Worm (Caenorhabditis elegans) whole organism, L4 larva: ENCODE measurements around the gene ZC190.5.
"Not testable (repeated sequence)": the region's sequence is repeated elsewhere in the genome, so short reads cannot be mapped to it uniquely, and the experiment has no call there.

Source experiments
- F44E2.7 ChIP-seq: fragments of 200-800 bp; sonication (Bioruptor generic); IDR thresholded peaks from 2 replicates; pipeline ENCODE4 v2.1.2; 2022; ENCODE audit warnings: missing genetic modification characterization, missing compliant biosample characterization
- R02D3.7 ChIP-seq: fragments of 150-350 bp; sonication (generic microtip); optimal IDR thresholded peaks from 3 replicates; lab custom pipeline; 2014; ENCODE audit warnings: missing biosample characterization, missing genetic modification characterization
- T26A8.4 ChIP-seq: fragments of 200-800 bp; sonication (Bioruptor generic); IDR thresholded peaks from 2 replicates; pipeline ENCODE4 v1.3.6; 2022; ENCODE audit warnings: missing genetic modification characterization, missing compliant biosample characterization
- Y105C5A.15 ChIP-seq: fragments of 200-800 bp; sonication (Bioruptor generic); IDR thresholded peaks from 2 replicates; pipeline ENCODE4 v1.3.6; 2022; ENCODE audit warnings: missing genetic modification characterization, missing compliant biosample characterization
- Y75B8A.6 ChIP-seq: fragments of 200-800 bp; sonication (Bioruptor generic); IDR thresholded peaks from 2 replicates; pipeline ENCODE4 v1.3.6; 2022; ENCODE audit warnings: missing genetic modification reagents, missing genetic modification characterization, missing compliant biosample characterization
- aha-1 ChIP-seq: fragments of 150-350 bp; peaks from one replicate; lab custom pipeline; 2014; ENCODE audit warnings: missing biosample characterization, missing genetic modification characterization
- aly-2 ChIP-seq: sonication (generic microtip); optimal IDR thresholded peaks from 2 replicates; lab custom pipeline; 2018; ENCODE audit warnings: missing biosample characterization, missing genetic modification characterization
- attf-4 ChIP-seq: sonication (generic microtip); optimal IDR thresholded peaks from 3 replicates; lab custom pipeline; 2017; ENCODE audit warnings: missing biosample characterization, missing genetic modification characterization
- ces-1 ChIP-seq: fragments of 150-350 bp; sonication (generic microtip); optimal IDR thresholded peaks from 4 replicates; lab custom pipeline; 2014; ENCODE audit warnings: missing biosample characterization, missing genetic modification reagents, missing genetic modification characterization
- ctbp-1 ChIP-seq: fragments of 200-800 bp; sonication (Bioruptor generic); IDR thresholded peaks from 2 replicates; pipeline ENCODE4 v1.3.6; 2022; ENCODE audit warnings: missing genetic modification reagents, missing genetic modification characterization, missing compliant biosample characterization
- egl-43 ChIP-seq: fragments of 200-800 bp; sonication (Bioruptor generic); IDR thresholded peaks from 2 replicates; pipeline ENCODE4 v1.3.6; 2022; ENCODE audit warnings: missing genetic modification reagents, missing genetic modification characterization, missing compliant biosample characterization
- fkh-10 ChIP-seq: fragments of 150-350 bp; optimal IDR thresholded peaks from 2 replicates; lab custom pipeline; 2014; ENCODE audit warnings: missing biosample characterization, missing genetic modification reagents, missing genetic modification characterization
- fos-1 ChIP-seq: fragments of 150-350 bp; optimal IDR thresholded peaks from 2 replicates; lab custom pipeline; 2014; ENCODE audit warnings: missing biosample characterization, missing genetic modification characterization
- jun-1 ChIP-seq: fragments of 150-350 bp; optimal IDR thresholded peaks from 2 replicates; lab custom pipeline; 2014; ENCODE audit warnings: missing biosample characterization, missing genetic modification reagents, missing genetic modification characterization
- lin-29 ChIP-seq: fragments of 200-800 bp; sonication (Bioruptor generic); IDR thresholded peaks from 2 replicates; pipeline ENCODE4 v1.3.6; 2022; ENCODE audit warnings: missing genetic modification reagents, missing genetic modification characterization, missing compliant biosample characterization
- lin-38 ChIP-seq: fragments of 200-800 bp; sonication (Bioruptor generic); IDR thresholded peaks from 2 replicates; pipeline ENCODE4 v1.3.6; 2022; ENCODE audit warnings: missing genetic modification reagents, missing genetic modification characterization, missing compliant biosample characterization
- mep-1 ChIP-seq: fragments of 150-350 bp; sonication (generic microtip); optimal IDR thresholded peaks from 3 replicates; lab custom pipeline; 2014; ENCODE audit warnings: missing biosample characterization, missing genetic modification characterization
- nhr-10 ChIP-seq: fragments of 150-350 bp; optimal IDR thresholded peaks from 2 replicates; lab custom pipeline; 2014; ENCODE audit warnings: missing biosample characterization, missing genetic modification characterization
- nhr-11 ChIP-seq: fragments of 150-350 bp; optimal IDR thresholded peaks from 2 replicates; lab custom pipeline; 2014; ENCODE audit warnings: missing biosample characterization, missing genetic modification characterization
- nhr-25 ChIP-seq: sonication (generic microtip); optimal IDR thresholded peaks from 2 replicates; lab custom pipeline; 2017; ENCODE audit warnings: missing genetic modification characterization, mild to moderate bottlenecking, missing compliant biosample characterization, antibody characterized with exemption, moderate library complexity, borderline replicate concordance; ENCODE audit not compliant: insufficient read depth
- nhr-41 ChIP-seq: fragments of 200-800 bp; sonication (Bioruptor generic); IDR thresholded peaks from 2 replicates; pipeline ENCODE4 v1.3.6; 2022; ENCODE audit warnings: missing genetic modification reagents, missing genetic modification characterization, missing compliant biosample characterization
- nhr-42 ChIP-seq: fragments of 200-800 bp; sonication (Bioruptor generic); IDR thresholded peaks from 2 replicates; pipeline ENCODE4 v1.3.6; 2022; ENCODE audit warnings: missing genetic modification characterization, missing compliant biosample characterization
- nhr-77 ChIP-seq: fragments of 150-350 bp; optimal IDR thresholded peaks from 2 replicates; lab custom pipeline; 2014; ENCODE audit warnings: missing biosample characterization, missing genetic modification characterization
- pqm-1 ChIP-seq: sonication (generic microtip); optimal IDR thresholded peaks from 2 replicates; lab custom pipeline; 2017; ENCODE audit warnings: missing biosample characterization, missing genetic modification characterization
- tra-1 ChIP-seq: fragments of 200-800 bp; sonication (Bioruptor generic); IDR thresholded peaks from 2 replicates; pipeline ENCODE4 v1.3.6; 2022; ENCODE audit warnings: missing genetic modification reagents, missing genetic modification characterization, missing compliant biosample characterization
- unc-62 ChIP-seq, 3 experiments: fragments of 150-350 bp in 1 of 3; sonication (generic microtip); optimal IDR thresholded peaks in 2 of 3; peaks in 1 of 3; 1 replicate in 1 of 3; 2 replicates in 2 of 3; lab custom pipeline; 2014 to 2017; ENCODE audit warnings: missing biosample characterization in 3 of 3, missing genetic modification characterization in 3 of 3, missing genetic modification reagents in 3 of 3, missing genotype in 1 of 3
- zfp-2 ChIP-seq: sonication (generic microtip); optimal IDR thresholded peaks from 2 replicates; lab custom pipeline; 2016; ENCODE audit warnings: mild to moderate bottlenecking, missing genetic modification characterization, missing compliant biosample characterization
- ztf-11 ChIP-seq: fragments of 150-350 bp; optimal IDR thresholded peaks from 2 replicates; lab custom pipeline; 2014; ENCODE audit warnings: missing biosample characterization, missing genetic modification characterization

Gene ZC190.5

DNA sequence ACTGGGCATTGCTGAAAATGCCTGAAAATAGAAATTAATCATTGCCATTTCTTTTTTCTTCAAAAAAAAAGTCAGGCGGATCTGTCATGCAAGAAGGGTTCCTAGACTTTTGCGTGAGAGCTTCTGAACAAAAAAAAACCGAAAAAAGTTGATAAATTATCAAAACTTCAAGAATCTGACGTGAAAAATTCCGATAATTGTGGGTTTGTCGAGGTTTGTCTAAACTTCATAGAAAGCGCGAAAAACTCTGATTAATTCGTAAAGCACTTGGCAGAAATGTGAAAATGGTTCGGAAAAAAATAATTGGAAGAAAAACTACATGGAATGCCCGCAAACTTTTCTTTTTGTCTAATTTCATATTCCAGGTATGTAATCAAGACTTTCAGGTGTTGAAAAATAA, at the start of gene ZC190.5:
Gene ZC190.5 (minus strand): TSS at position 101 of the 400 bp plus-strand sequence.
- TF ChIP-seq zfp-2 (no peak), aha-1 (tag; lab: Kevin White, UChicago) (peak; percentile 37), nhr-42 (GFP tag; lab: Robert Waterston, UW) (no peak), aly-2 (tag; lab: Kevin White, UChicago) (no peak), fos-1 (tag; lab: Kevin White, UChicago) (no peak), nhr-41 (GFP tag; lab: Robert Waterston, UW) (no peak), lin-38 (no peak), lin-29 (GFP tag; lab: Robert Waterston, UW) (no peak)

DNA sequence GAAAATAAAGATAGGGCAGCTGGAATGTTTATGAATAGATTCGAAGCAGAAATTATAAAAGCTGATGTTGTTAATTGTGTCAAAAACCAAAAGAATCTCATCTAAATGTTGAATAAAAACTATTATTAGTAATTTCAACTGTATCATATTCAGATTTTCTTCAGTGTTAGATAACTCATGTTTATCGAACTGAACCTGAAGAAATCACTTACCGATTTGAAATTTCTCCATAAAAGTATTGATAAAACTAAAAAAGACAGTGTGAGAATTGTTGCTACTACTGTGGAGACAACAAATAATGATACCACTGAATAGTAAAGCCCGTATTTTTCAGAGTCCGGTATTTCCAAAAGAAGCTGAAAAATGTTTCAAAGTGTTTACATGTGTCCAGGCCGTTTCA, 48.8 kb upstream of the ZC190.5 start, which contains the start of gene ZC196.8:
Gene ZC196.8 (minus strand): TSS at position 101 of the 400 bp plus-strand sequence.
- not testable (repeated sequence) for TF ChIP-seq jun-1 (tag; lab: Kevin White, UChicago); nhr-25 (tag; lab: Kevin White, UChicago); Y75B8A.6 (GFP tag; lab: Robert Waterston, UW)

DNA sequence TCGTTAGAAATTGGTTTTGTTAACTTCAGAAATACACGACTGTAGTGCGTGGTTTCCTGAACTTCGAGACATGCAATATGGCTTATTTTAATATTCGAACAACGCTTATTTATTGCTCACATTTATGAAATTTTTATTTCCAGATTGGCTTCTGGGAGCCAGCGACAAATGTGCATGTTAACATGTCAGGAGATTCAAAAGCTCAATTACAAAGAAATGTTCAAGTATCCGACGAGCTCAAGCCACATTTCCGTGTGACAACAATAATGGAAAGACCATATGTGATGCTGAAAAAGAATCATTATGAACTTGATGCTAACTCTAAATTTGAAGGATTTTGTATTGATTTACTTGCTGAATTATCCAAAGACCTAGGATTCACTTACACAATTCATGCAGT, 45.0 kb upstream of the ZC190.5 start:
- TF ChIP-seq attf-4 (tag; lab: Kevin White, UChicago), result no peak
- peak in 1 of 2 experiments; percentile 97 for TF ChIP-seq unc-62 (GFP tag; optimal IDR thresholded peaks at IDR 0.05 in 1 of 2; lab: Kevin White, UChicago)
- no peak for TF ChIP-seq unc-62 (tag; optimal IDR thresholded peaks at IDR 0.05; lab: Kevin White, UChicago)

DNA sequence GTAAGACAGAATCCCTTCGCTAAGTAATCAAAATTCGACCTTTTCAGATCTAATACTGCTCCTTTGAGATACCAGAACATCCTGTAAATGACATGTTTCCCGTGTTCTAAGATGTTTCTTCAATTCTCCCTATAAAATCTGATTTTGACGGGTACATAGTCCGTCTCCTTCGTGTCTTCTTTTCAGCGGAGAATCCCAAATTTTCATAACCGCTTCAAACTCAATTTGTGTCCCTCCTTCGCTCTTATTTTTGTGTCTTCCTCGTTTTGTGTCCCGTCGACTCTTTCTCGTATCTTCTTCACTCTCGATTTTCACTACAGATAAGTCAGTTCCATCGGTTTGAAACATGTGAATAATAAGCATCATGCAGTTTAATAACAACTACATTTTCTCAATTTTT, 42.8 kb upstream of the ZC190.5 start, which contains the start of gene glr-5:
Gene glr-5 (plus strand): TSS at position 321 of the 400 bp plus-strand sequence.
- TF ChIP-seq ces-1 (GFP tag; lab: Kevin White, UChicago) (peak; percentile 84), lin-38 (no peak), egl-43 (GFP tag; lab: Robert Waterston, UW) (no peak), fkh-10 (GFP tag; lab: Kevin White, UChicago) (peak; percentile 67), nhr-77 (tag; lab: Kevin White, UChicago) (no peak), R02D3.7 (tag; lab: Kevin White, UChicago) (no peak), nhr-11 (tag; lab: Kevin White, UChicago) (no peak), F44E2.7 (GFP tag; lab: Robert Waterston, UW) (no peak), Y105C5A.15 (GFP tag; lab: Robert Waterston, UW) (no peak)

DNA sequence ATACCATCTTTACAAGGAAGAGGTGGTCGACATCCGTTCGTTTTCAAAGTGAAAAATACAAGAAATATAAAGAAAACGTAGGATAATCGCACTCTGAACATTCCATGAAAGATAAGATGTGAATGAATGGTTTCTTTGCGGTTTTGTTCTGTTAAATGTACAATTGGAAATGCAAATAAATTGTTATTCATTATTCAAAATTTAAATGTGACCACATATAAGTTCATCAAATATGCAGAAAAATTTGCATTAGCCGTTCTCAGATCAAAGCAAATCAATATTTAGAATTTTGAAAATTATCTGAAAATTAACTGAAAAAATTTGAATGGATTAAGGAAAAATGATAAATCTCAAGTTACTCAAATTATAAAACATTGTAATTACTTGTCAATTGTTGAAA, 38.5 kb upstream of the ZC190.5 start, which contains the start of gene ZC178.2:
Gene ZC178.2 (minus strand): TSS at position 101 of the 400 bp plus-strand sequence.
- TF ChIP-seq mep-1 (tag; lab: Kevin White, UChicago) (no peak), ztf-11 (tag; lab: Kevin White, UChicago) (no peak), nhr-10 (no peak)

DNA sequence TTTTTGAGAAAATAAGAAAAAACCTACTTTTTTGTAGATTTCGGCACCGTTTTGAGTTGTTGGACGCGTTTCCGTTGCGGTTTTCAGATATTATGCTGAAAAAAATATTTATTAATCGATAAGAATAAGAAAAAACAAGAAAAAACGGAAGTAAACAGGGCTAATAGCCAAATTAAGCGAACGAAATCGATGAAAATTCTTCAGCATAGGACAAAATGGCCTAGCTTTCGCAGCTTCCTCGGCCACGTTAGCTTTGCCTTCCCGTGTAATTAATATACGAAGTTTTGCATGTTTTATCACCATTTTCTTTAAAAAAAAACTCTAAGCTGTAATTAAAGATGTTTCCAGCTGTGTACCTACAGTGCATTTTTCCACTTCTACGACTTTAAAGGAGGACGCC, 22.8 kb upstream of the ZC190.5 start, which contains the start of gene ZC190.10:
Gene ZC190.10 (minus strand): TSS at position 101 of the 400 bp plus-strand sequence.
- TF ChIP-seq tra-1 (GFP tag; lab: Robert Waterston, UW); aly-2 (tag; lab: Kevin White, UChicago); ctbp-1 (GFP tag; lab: Robert Waterston, UW): not testable (repeated sequence)

DNA sequence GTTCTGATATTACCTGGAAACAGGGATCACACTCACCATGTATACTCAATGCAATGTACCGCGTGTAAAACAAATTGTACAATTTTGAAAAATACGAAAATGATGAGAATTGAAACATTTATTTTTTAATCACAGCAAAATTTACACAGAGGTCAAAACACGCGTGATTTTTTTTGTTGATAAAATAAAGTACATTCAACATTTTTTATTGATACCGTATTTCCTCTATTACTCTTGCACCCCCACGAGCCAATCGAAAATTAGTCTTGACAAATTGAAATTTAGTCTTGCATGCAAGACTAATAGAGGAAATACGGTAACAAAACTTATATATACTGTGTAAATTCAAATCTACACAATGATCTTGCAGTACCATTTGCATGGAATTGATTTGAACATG, 14.3 kb upstream of the ZC190.5 start, which contains the start of gene ZC190.8:
Gene ZC190.8 (minus strand): TSS at position 101 of the 400 bp plus-strand sequence.
- TF ChIP-seq T26A8.4 (no peak), pqm-1 (tag; lab: Kevin White, UChicago) (no peak), fos-1 (tag; lab: Kevin White, UChicago) (no peak), aha-1 (tag; lab: Kevin White, UChicago) (peak; percentile 23)
